Worm (Caenorhabditis elegans): ENCODE data around the gene C49F5.5.

The C49F5.5 gene

DNA sequence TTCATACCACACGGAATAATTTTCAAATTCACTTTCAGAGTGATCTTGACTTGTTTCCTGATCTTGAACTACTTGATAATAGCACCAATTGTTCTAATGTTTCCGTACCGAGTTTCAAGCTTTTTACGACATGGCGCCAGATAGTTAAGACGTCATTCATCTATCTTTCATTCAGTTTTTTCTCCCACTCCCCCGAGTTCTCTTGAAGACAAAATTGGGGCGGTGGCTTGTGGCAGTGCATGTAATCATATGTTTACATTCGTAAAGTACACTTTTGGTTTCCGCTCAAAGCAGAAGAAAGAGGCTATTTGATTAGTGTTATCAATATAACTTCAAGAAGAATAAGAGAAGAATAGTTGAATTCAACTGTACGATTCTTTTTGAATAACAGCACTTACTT lies 13.6 kb downstream of the C49F5.5 start:
- TF ChIP-seq elt-1 (tag; optimal IDR thresholded peaks at IDR 0.05), result no peak
- no peak for TF ChIP-seq lin-13 (GFP tag; optimal IDR thresholded peaks at IDR 0.05)
- TF ChIP-seq C34F6.9 (tag; optimal IDR thresholded peaks at IDR 0.05), result no peak
- no peak for TF ChIP-seq blmp-1 (tag; optimal IDR thresholded peaks at IDR 0.05; ENCODE audit: insufficient read depth)
- no peak for TF ChIP-seq nhr-21 (tag; optimal IDR thresholded peaks at IDR 0.05)
- no peak for TF ChIP-seq ztf-1 (GFP tag; conservative IDR thresholded peaks at IDR 0.05)
- TF ChIP-seq gmeb-1 (tag; optimal IDR thresholded peaks at IDR 0.05), result no peak
- no peak for TF ChIP-seq sma-9 (GFP tag; optimal IDR thresholded peaks at IDR 0.05)
- no peak for TF ChIP-seq sma-9 (tag; optimal IDR thresholded peaks at IDR 0.05)
- TF ChIP-seq unc-62 (GFP tag; optimal IDR thresholded peaks at IDR 0.05), result no peak
- no peak for TF ChIP-seq lin-39 (tag; optimal IDR thresholded peaks at IDR 0.05)
- no peak for TF ChIP-seq Y55F3AM.14 (GFP tag; optimal IDR thresholded peaks at IDR 0.05)
- TF ChIP-seq dmd-4 (tag; optimal IDR thresholded peaks at IDR 0.05), result no peak
- no peak for TF ChIP-seq fos-1 (tag; optimal IDR thresholded peaks at IDR 0.05)
- TF ChIP-seq ZK546.5 (tag; optimal IDR thresholded peaks at IDR 0.05), result no peak

DNA sequence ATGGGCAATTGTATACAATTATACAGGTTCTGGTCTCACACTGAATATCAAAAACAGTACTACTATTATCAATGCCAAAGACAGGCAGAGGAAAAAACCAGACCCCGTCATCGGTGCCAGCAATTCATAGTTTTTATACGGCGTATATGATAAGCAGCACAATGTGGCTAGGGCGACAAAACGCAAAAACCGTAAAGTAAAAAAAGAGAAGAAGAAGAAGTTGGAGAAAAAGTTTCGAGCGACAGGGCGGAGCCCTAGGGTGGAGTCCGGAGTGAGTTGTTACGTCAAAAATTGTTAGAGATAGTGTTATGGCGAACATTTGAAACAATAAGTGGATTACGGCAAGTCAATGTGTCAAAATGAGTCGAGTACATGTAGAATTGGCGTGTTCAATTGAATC lies 15.6 kb downstream of the C49F5.5 start:
- TF ChIP-seq fos-1 (tag; optimal IDR thresholded peaks at IDR 0.05) (peak; percentile 67), aly-2 (tag; optimal IDR thresholded peaks at IDR 0.05) (no peak)

DNA sequence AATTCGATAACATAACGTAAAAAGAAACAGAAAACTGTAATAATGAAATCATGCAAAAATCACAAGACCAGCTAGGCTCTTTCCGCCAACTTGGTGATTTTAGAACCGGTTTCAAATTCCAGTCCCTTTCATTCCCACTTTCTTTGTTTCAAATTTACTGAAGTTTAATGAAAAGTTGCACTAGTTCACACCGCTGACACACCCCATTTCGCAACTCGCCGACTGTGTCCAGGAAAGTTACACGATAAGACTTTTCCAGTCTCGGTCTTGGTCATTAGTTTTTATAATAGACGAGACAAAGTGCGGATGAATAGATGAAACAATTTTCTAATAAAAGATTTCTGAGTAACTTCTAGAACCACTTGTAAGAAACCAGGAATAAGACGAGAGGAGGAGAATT lies 18.0 kb downstream of the C49F5.5 start:
- TF ChIP-seq unc-62 (GFP tag; optimal IDR thresholded peaks at IDR 0.05) (no peak), zag-1 (tag; optimal IDR thresholded peaks at IDR 0.05) (no peak), fos-1 (tag; optimal IDR thresholded peaks at IDR 0.05) (peak; percentile 73), nhr-11 (tag; optimal IDR thresholded peaks at IDR 0.05) (no peak), sma-9 (GFP tag; optimal IDR thresholded peaks at IDR 0.05) (peak; percentile 21), sma-9 (tag; optimal IDR thresholded peaks at IDR 0.05) (no peak)

DNA sequence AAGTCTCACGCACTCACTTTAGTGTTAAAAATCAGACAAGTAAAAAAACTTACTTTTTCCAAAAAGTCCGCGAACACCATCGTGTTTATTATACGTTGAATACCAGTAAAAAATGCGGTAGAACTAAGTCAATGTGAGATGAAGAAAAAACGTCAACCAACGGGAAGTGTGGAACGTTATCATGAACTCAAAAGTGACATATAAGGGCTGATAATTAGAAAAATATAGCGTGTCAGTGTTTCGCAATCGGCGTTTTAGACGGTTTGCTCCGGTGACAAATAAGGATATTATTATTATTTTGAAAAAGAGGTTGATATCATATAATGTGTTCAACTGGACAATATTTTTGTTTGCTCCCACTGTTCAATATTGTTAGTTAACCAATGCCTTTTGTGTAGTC lies 18.9 kb downstream of the C49F5.5 start:
- no peak for TF ChIP-seq F13H6.1 (tag; optimal IDR thresholded peaks at IDR 0.05)
- peak; percentile 65 for TF ChIP-seq fos-1 (tag; optimal IDR thresholded peaks at IDR 0.05)

- no peak for TF ChIP-seq unc-55 (GFP tag; optimal IDR thresholded peaks at IDR 0.05)
- no peak for TF ChIP-seq elt-1 (tag; optimal IDR thresholded peaks at IDR 0.05)
- TF ChIP-seq crh-2 (tag; optimal IDR thresholded peaks at IDR 0.05), result no peak
- TF ChIP-seq C34F6.9 (tag; optimal IDR thresholded peaks at IDR 0.05), result no peak
- TF ChIP-seq Y55F3AM.14 (GFP tag; optimal IDR thresholded peaks at IDR 0.05), result no peak
- TF ChIP-seq R02D3.7 (tag; optimal IDR thresholded peaks at IDR 0.05), result no peak
- TF ChIP-seq sma-9 (GFP tag; optimal IDR thresholded peaks at IDR 0.05), result no peak
- no peak for TF ChIP-seq sma-9 (tag; optimal IDR thresholded peaks at IDR 0.05)
- no peak for TF ChIP-seq skn-1 (tag; optimal IDR thresholded peaks at IDR 0.05)
- TF ChIP-seq mdl-1 (tag; optimal IDR thresholded peaks at IDR 0.05), result no peak
- TF ChIP-seq egl-27 (tag; optimal IDR thresholded peaks at IDR 0.05), result no peak
- TF ChIP-seq ztf-4 (tag; optimal IDR thresholded peaks at IDR 0.05), result no peak
- TF ChIP-seq ZK546.5 (tag; optimal IDR thresholded peaks at IDR 0.05), result no peak
- no peak for TF ChIP-seq nhr-21 (tag; optimal IDR thresholded peaks at IDR 0.05)
- no peak for TF ChIP-seq ama-1 (optimal IDR thresholded peaks at IDR 0.05)
- TF ChIP-seq zag-1 (tag; optimal IDR thresholded peaks at IDR 0.05), result no peak
- TF ChIP-seq ztf-1 (GFP tag; conservative IDR thresholded peaks at IDR 0.05), result no peak
- no peak for TF ChIP-seq fos-1 (tag; optimal IDR thresholded peaks at IDR 0.05)
Measured at ce11 chrX:12005499-12005959, 19.5 kb downstream of the C49F5.5 start, which contains the start of gene sma-5. Gene sma-5 (minus strand): TSS chrX:12005549.

ce11 chrX:12006470-12006869 lies 20.5 kb downstream of the C49F5.5 start:
- TF ChIP-seq elt-3 (tag; optimal IDR thresholded peaks at IDR 0.05) (no peak), nhr-6 (tag; optimal IDR thresholded peaks at IDR 0.05) (no peak), fos-1 (tag; optimal IDR thresholded peaks at IDR 0.05) (peak; percentile 19), alr-1 (tag; optimal IDR thresholded peaks at IDR 0.05) (no peak)

DNA sequence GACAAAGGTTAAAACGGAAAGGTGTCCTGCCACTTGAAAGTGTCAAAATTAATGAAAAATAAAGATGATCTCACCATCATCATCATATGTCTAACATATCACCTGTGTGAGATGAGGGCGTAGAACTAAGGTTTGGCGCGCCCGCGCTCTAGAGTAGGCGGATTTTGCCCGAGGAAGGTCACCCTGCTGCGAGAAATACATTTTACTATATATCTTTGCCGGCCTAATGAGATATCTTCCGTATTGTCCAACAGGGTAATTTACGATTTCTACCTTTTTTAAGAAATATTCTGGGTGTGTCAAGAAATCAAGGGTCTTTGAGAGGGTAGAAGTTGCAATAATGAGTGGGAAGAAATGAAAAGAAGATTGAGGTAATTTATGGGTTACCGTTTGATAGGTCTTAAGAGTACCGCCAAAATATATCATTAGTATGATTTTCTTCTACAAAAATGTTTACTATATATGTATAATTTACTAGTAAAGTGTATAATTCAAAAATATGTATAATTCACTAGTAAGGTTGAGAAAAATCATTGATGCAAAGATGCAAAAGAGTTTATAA lies 22.0 kb downstream of the C49F5.5 start:
- TF ChIP-seq sma-3 (GFP tag; optimal IDR thresholded peaks at IDR 0.05) (peak; percentile 24), gmeb-1 (tag; optimal IDR thresholded peaks at IDR 0.05) (no peak), aly-2 (tag; optimal IDR thresholded peaks at IDR 0.05) (no peak), unc-62 (GFP tag; optimal IDR thresholded peaks at IDR 0.05) (no peak), sma-9 (GFP tag; optimal IDR thresholded peaks at IDR 0.05) (peak; percentile 20), sma-9 (tag; optimal IDR thresholded peaks at IDR 0.05) (no peak), lin-39 (tag; optimal IDR thresholded peaks at IDR 0.05) (no peak), ZK546.5 (tag; optimal IDR thresholded peaks at IDR 0.05) (no peak), ceh-82 (tag; optimal IDR thresholded peaks at IDR 0.05) (no peak), R02D3.7 (tag; optimal IDR thresholded peaks at IDR 0.05) (no peak), Y55F3AM.14 (GFP tag; optimal IDR thresholded peaks at IDR 0.05) (no peak), dmd-4 (tag; optimal IDR thresholded peaks at IDR 0.05) (no peak)

Data from whole organism, L2 larva.